Worm (Caenorhabditis elegans) whole organism, midembryonic: ENCODE results near the gene F14H8.8.

Experiments
- T22C8.4 ChIP-seq: fragments of 200-800 bp; sonication (Bioruptor generic); IDR thresholded peaks from 2 replicates; pipeline ENCODE4 v1.3.6; 2022; ENCODE audit warnings: missing genetic modification characterization, missing compliant biosample characterization
- cog-1 ChIP-seq: sonication (generic microtip); optimal IDR thresholded peaks from 2 replicates; lab custom pipeline; 2016; ENCODE audit warnings: missing genetic modification characterization, missing compliant biosample characterization
- flt-1 ChIP-seq: fragments of 200-800 bp; sonication (Bioruptor generic); IDR thresholded peaks from 2 replicates; pipeline ENCODE4 v1.3.6; 2022; ENCODE audit warnings: missing genetic modification characterization, missing compliant biosample characterization
- klf-2 ChIP-seq: fragments of 200-800 bp; sonication (Bioruptor generic); conservative IDR thresholded peaks from 2 replicates; pipeline ENCODE4 v1.3.6; 2022; ENCODE audit warnings: missing genetic modification reagents, missing genetic modification characterization, missing compliant biosample characterization
- med-1 ChIP-seq: sonication (generic microtip); optimal IDR thresholded peaks from 2 replicates; lab custom pipeline; 2017; ENCODE audit warnings: missing genetic modification characterization, mild to moderate bottlenecking, missing compliant biosample characterization, antibody characterized with exemption, missing genetic modification reagents; ENCODE audit not compliant: insufficient read depth
- ref-1 ChIP-seq: fragments of 200-800 bp; sonication (Bioruptor generic); conservative IDR thresholded peaks from 2 replicates; pipeline ENCODE4 v1.3.6; 2022; ENCODE audit warnings: missing genetic modification reagents, missing genetic modification characterization, missing compliant biosample characterization
- tab-1 ChIP-seq: fragments of 200-800 bp; sonication (Bioruptor generic); IDR thresholded peaks from 2 replicates; pipeline ENCODE4 v1.3.6; 2022; ENCODE audit warnings: missing genetic modification characterization, missing compliant biosample characterization
- ztf-23 ChIP-seq: fragments of 200-800 bp; sonication (Bioruptor generic); IDR thresholded peaks from 2 replicates; pipeline ENCODE4 v1.3.6; 2022; ENCODE audit warnings: missing genetic modification reagents, missing genetic modification characterization, missing compliant biosample characterization
- ztf-29 ChIP-seq: fragments of 200-800 bp; sonication (Bioruptor generic); IDR thresholded peaks from 2 replicates; pipeline ENCODE4 v1.3.6; 2022; ENCODE audit warnings: missing genetic modification reagents, missing genetic modification characterization, missing compliant biosample characterization

F14H8.8 gene

DNA sequence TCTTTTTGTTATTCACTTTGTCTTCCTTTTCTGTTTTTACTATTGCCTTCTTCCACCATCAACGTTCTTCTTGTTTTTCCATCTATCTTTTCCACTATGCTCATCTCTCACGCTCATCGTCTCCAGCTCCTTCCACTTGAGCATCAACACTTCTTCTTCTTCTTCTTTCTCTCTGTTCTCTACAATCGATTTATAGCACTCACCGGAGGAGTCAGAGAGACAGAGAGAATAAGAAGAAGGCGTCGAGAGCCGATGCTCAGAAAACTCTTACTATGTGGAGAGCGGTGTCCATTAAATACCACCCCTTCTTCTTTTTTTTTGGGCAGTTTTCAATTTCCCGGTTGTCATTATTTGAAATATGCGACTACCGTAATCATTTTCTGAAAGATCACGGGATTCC, 45.6 kb downstream of the F14H8.8 start:
- no peak for TF ChIP-seq tab-1
- TF ChIP-seq ztf-29: no peak
- no peak for TF ChIP-seq klf-2 (GFP tag; lab: Robert Waterston, UW)
- no peak for TF ChIP-seq T22C8.4
- no peak for TF ChIP-seq flt-1 (GFP tag; lab: Robert Waterston, UW)
- TF ChIP-seq cog-1 (tag; lab: Kevin White, UChicago): no peak
- TF ChIP-seq med-1 (GFP tag; lab: Kevin White, UChicago): no peak
- TF ChIP-seq ztf-23 (GFP tag; lab: Robert Waterston, UW): no peak
- TF ChIP-seq ref-1 (GFP tag; lab: Robert Waterston, UW): no peak

DNA sequence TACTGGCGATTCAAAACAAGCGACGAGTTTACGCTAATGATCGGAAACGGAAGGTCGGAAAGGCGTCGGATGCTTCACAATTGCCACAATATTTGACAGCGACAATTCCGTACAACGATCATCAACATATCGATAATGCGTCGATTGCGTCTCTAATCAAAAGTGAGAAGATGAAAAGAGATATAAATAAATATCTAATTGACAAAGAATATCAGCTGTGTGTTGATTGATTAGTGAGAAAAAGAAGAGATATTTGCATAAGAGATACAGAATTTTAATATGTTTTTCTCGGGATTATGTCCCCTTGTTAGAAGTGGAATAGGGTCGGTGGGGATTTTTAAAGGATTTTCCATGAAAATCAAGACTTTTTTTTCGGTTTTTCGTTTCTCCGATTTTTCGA, 49.3 kb downstream of the F14H8.8 start:
- TF ChIP-seq ref-1 (GFP tag; lab: Robert Waterston, UW): no peak
- TF ChIP-seq klf-2 (GFP tag; lab: Robert Waterston, UW): no peak
- TF ChIP-seq flt-1 (GFP tag; lab: Robert Waterston, UW): no peak
- no peak for TF ChIP-seq cog-1 (tag; lab: Kevin White, UChicago)
- no peak for TF ChIP-seq tab-1
- no peak for TF ChIP-seq ztf-23 (GFP tag; lab: Robert Waterston, UW)
- no peak for TF ChIP-seq ztf-29
- TF ChIP-seq T22C8.4: no peak
- TF ChIP-seq med-1 (GFP tag; lab: Kevin White, UChicago): no peak
